Fruit fly (Drosophila melanogaster) whole organism, pupa: ENCODE measurements around the gene prt.
A peak's percentile ranks its signal among the peaks of the same experiment; 100 is the strongest.

Source experiments
- CG10348 ChIP-seq: fragments of 200-800 bp; sonication (Bioruptor generic); IDR thresholded peaks from 2 replicates; pipeline ENCODE4 v1.3.6; 2022; ENCODE audit warnings: missing biosample characterization, missing genetic modification characterization
- CG12605 ChIP-seq: fragments of 200-800 bp; sonication (Bioruptor generic); IDR thresholded peaks from 2 replicates; pipeline ENCODE4 v1.3.6; 2022; ENCODE audit warnings: missing biosample characterization, missing genetic modification characterization
- CG13204 ChIP-seq: fragments of 200-800 bp; sonication (Bioruptor generic); optimal IDR thresholded peaks from 2 replicates; lab custom pipeline; 2018; ENCODE audit warnings: missing biosample characterization, mild to moderate bottlenecking, missing genetic modification characterization, moderate library complexity
- CG14655 ChIP-seq: fragments of 200-800 bp; sonication (Bioruptor generic); optimal IDR thresholded peaks from 3 replicates; lab custom pipeline; 2017; ENCODE audit warnings: mild to moderate bottlenecking, missing biosample characterization, missing genetic modification reagents, missing genetic modification characterization
- CG15710 ChIP-seq: fragments of 200-800 bp; sonication (Bioruptor generic); optimal IDR thresholded peaks from 2 replicates; lab custom pipeline; 2018; ENCODE audit warnings: missing biosample characterization, mild to moderate bottlenecking, missing genetic modification characterization, moderate library complexity
- CG17806 ChIP-seq: fragments of 200-800 bp; sonication (Bioruptor generic); optimal IDR thresholded peaks from 2 replicates; lab custom pipeline; 2018; ENCODE audit warnings: missing biosample characterization, mild to moderate bottlenecking, missing genetic modification characterization, moderate library complexity
- CG32121 ChIP-seq: fragments of 200-800 bp; sonication (Bioruptor generic); IDR thresholded peaks from 2 replicates; pipeline ENCODE4 v1.3.6; 2022; ENCODE audit warnings: missing biosample characterization, missing genetic modification characterization
- CG34367 ChIP-seq: fragments of 200-800 bp; sonication (Bioruptor generic); optimal IDR thresholded peaks from 2 replicates; lab custom pipeline; 2018; ENCODE audit warnings: missing biosample characterization, mild to moderate bottlenecking, missing genetic modification characterization
- CG4496 ChIP-seq: fragments of 200-800 bp; sonication (Bioruptor generic); IDR thresholded peaks from 3 replicates; pipeline ENCODE4 v1.3.6; 2022; ENCODE audit warnings: missing biosample characterization, missing genetic modification characterization
- CG8159 ChIP-seq: fragments of 200-800 bp; sonication (Bioruptor generic); optimal IDR thresholded peaks from 3 replicates; lab custom pipeline; 2018; ENCODE audit warnings: missing biosample characterization, mild to moderate bottlenecking, missing genetic modification characterization, moderate library complexity
- CG8301 ChIP-seq: fragments of 200-800 bp; sonication (Bioruptor generic); optimal IDR thresholded peaks from 2 replicates; lab custom pipeline; 2018; ENCODE audit warnings: missing biosample characterization, mild to moderate bottlenecking, missing genetic modification characterization
- CG9948 ChIP-seq: fragments of 200-800 bp; sonication (Bioruptor generic); optimal IDR thresholded peaks from 2 replicates; lab custom pipeline; 2018; ENCODE audit warnings: missing biosample characterization, mild to moderate bottlenecking, missing genetic modification characterization, moderate library complexity
- D1 ChIP-seq: fragments of 200-800 bp; sonication (Bioruptor generic); optimal IDR thresholded peaks from 2 replicates; lab custom pipeline; 2018; ENCODE audit warnings: missing biosample characterization, mild to moderate bottlenecking, missing genetic modification characterization, moderate library complexity
- EcR ChIP-seq: fragments of 200-800 bp; sonication (Bioruptor generic); optimal IDR thresholded peaks from 3 replicates; lab custom pipeline; 2019; ENCODE audit warnings: missing biosample characterization, missing genetic modification characterization, mild to moderate bottlenecking, moderate library complexity, missing genetic modification reagents
- Ets98B ChIP-seq: fragments of 200-800 bp; sonication (Bioruptor generic); IDR thresholded peaks from 2 replicates; pipeline ENCODE4 v1.3.6; 2022; ENCODE audit warnings: missing biosample characterization, missing genetic modification characterization
- Pif1A ChIP-seq: fragments of 200-800 bp; sonication (Bioruptor generic); optimal IDR thresholded peaks from 3 replicates; lab custom pipeline; 2016; ENCODE audit warnings: missing biosample characterization, missing genetic modification characterization
- Pif1B ChIP-seq: fragments of 200-800 bp; sonication (Bioruptor generic); optimal IDR thresholded peaks from 3 replicates; lab custom pipeline; 2016; ENCODE audit warnings: missing biosample characterization, missing genetic modification characterization
- Snoo ChIP-seq: fragments of 200-800 bp; sonication (Bioruptor generic); optimal IDR thresholded peaks from 3 replicates; lab custom pipeline; 2017; ENCODE audit warnings: missing biosample characterization, mild to moderate bottlenecking, missing genetic modification characterization, inconsistent platforms
- fd96Ca ChIP-seq: fragments of 200-800 bp; sonication (Bioruptor generic); IDR thresholded peaks from 3 replicates; pipeline ENCODE4 v1.3.6; 2022; ENCODE audit warnings: missing biosample characterization, missing genetic modification characterization
- gl ChIP-seq: fragments of 200-800 bp; sonication (Bioruptor generic); optimal IDR thresholded peaks from 2 replicates; lab custom pipeline; 2018; ENCODE audit warnings: missing biosample characterization, mild to moderate bottlenecking, missing genetic modification characterization
- rn ChIP-seq: fragments of 200-800 bp; sonication (Bioruptor generic); IDR thresholded peaks from 2 replicates; pipeline ENCODE4 v1.3.6; 2022; ENCODE audit warnings: missing biosample characterization, missing genetic modification characterization

prt gene

DNA sequence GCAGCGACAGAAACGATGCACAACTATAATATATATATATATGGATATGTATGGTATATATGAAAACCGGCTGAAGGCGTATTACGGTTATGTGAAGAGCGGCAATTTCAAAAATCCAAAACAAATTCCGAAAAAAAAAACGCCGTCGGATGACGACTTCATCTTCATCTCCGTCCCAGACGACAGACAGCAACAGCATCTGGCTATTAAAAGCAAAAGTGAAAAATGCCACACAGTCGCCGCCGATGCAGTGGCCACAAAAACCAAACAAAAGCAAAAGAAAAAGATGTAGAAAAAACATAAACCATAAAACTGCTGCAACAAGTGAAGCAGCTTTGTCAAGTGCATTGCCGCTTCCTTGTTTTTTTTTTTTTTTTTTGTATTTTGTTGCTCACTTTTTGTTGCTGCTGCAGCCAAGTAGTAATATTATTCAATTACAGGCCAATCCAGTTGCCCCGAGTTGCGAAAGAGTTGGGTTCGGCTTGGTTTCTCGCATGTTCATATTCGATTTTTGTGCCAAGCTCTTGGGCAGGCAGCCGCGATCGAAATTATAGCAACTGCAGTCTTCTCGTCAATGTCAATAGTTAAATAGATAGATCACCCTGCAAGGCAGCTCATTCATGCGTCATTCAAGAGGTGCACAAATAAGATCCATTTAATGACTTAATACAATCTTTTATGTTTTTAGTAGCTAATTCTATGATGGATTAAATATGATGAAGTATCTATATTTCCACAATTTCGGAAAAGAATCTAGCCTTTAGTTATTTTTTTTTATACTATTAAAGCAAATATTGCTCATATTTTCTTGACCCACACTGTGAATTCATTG is 36.0 kb upstream of the prt start:
- TF ChIP-seq CG4496 (GFP tag; lab: Robert Waterston, UW) (peak; percentile 79; the same call in 2 of the 3 replicates), CG10348 (no peak), CG13204 (GFP tag; lab: Kevin White, UChicago) (no peak), Ets98B (GFP tag; lab: Robert Waterston, UW) (peak; percentile 77), Pif1B (peak; percentile 35), CG9948 (tag; lab: Kevin White, UChicago) (no peak), CG17806 (no peak), rn (no peak), Snoo (no peak), CG12605 (GFP tag; lab: Robert Waterston, UW) (peak; percentile 22; the same call in 1 of the 2 replicates), CG8159 (tag; lab: Kevin White, UChicago) (no peak), gl (tag; lab: Kevin White, UChicago) (no peak), D1 (tag; lab: Kevin White, UChicago) (no peak), CG8301 (peak; percentile 6), EcR (GFP tag; lab: Kevin White, UChicago) (no peak), CG15710 (no peak), CG34367 (tag; lab: Kevin White, UChicago) (no peak), Pif1A (GFP tag; lab: Kevin White, UChicago) (peak; percentile 21), CG14655 (GFP tag; lab: Kevin White, UChicago) (no peak), CG32121 (GFP tag; lab: Robert Waterston, UW) (no peak; the same call in 1 of the 2 replicates), fd96Ca (GFP tag; lab: Robert Waterston, UW) (peak; percentile 54; the same call in 2 of the 3 replicates)

DNA sequence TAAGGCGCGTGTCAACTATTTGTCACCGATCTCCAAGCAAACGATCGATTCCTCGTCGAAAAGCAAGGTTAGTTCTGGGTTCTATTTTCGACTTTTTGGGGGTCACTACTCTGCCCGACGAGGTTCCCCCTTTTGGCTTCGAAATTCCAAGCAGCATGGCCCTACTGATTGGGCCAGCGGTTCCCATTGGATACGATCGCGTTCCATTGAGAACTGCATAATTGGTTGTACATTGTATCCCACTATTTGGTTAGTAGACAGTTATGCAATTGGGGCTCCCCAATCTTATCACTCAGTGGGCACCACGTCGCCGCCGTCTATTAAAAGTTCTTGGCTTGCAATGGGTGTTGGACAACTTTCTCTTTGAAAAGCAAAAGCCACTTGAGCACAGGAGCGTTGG is 34.9 kb upstream of the prt start:
- no peak for TF ChIP-seq CG34367 (tag; lab: Kevin White, UChicago)
- no peak for TF ChIP-seq CG8159 (tag; lab: Kevin White, UChicago)
- no peak for TF ChIP-seq fd96Ca (GFP tag; lab: Robert Waterston, UW)
- TF ChIP-seq CG17806 = no peak
- no peak for TF ChIP-seq Pif1B
- no peak for TF ChIP-seq gl (tag; lab: Kevin White, UChicago)
- TF ChIP-seq Ets98B (GFP tag; lab: Robert Waterston, UW) = no peak
- no peak for TF ChIP-seq CG32121 (GFP tag; lab: Robert Waterston, UW)
- TF ChIP-seq CG14655 (GFP tag; lab: Kevin White, UChicago) = no peak
- TF ChIP-seq D1 (tag; lab: Kevin White, UChicago) = no peak
- no peak for TF ChIP-seq CG9948 (tag; lab: Kevin White, UChicago)
- TF ChIP-seq CG15710 = no peak
- no peak for TF ChIP-seq Snoo
- no peak for TF ChIP-seq EcR (GFP tag; lab: Kevin White, UChicago)
- TF ChIP-seq, all 21 proteins: peak for 0

DNA sequence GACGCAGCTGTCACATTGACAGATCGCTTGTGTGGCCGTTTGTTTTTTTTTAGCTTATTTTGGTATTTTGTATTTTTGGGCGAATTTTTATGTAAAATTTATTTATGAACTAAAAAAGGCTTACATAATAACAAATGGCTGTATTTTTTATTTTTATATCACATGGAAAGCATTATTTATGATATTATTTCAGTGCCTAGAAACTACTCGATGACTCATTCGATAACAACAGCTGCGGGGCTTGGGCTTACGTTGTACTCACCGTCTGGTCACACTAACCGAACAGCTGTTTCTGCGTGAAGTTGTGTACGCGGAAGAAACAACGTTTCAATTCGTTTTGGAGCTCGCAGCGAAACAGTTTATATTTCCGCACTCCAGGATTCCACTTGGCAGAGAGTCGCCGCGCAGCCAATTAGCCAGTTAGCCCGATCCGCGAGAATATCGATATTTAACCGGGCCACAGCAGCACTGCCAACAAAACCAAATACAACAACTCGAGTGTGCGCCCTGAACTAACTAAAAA is 34.2 kb upstream of the prt start, which contains the start of the genes Hmgcr and Rpn9:
Hmgcr (plus strand) TSS at position 335 of the 523 bp plus-strand sequence.
Rpn9 (minus strand) TSS at position 473 of the 523 bp plus-strand sequence.
- TF ChIP-seq CG12605 (GFP tag; lab: Robert Waterston, UW) (no peak), Ets98B (GFP tag; lab: Robert Waterston, UW) (peak; percentile 11; the same call in 1 of the 2 replicates)
- TF ChIP-seq, all 21 proteins: peak for 1

dm6 chr3R:23732533-23732932 is 33.7 kb upstream of the prt start:
- TF ChIP-seq CG8159 (tag; lab: Kevin White, UChicago) = no peak
- no peak for TF ChIP-seq Pif1B
- TF ChIP-seq CG9948 (tag; lab: Kevin White, UChicago) = no peak
- no peak for TF ChIP-seq CG17806

DNA sequence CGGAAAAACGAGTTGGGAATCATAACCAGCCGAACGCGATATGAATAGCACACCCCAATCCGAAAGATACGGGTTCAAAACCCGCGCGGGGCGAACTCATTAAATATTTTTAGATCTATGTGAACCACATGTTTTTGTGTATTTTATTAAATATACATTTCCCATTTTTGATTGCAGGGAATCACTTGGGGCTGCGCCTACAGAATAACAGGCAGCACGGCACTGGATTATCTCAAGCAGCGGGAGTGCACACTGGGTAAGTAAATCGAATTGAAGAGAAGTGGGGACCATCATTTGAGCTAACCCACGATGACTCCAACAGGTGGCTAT is 31.6 kb upstream of the prt start:
- TF ChIP-seq EcR (GFP tag; lab: Kevin White, UChicago) (peak; percentile 18), fd96Ca (GFP tag; lab: Robert Waterston, UW) (no peak)

DNA sequence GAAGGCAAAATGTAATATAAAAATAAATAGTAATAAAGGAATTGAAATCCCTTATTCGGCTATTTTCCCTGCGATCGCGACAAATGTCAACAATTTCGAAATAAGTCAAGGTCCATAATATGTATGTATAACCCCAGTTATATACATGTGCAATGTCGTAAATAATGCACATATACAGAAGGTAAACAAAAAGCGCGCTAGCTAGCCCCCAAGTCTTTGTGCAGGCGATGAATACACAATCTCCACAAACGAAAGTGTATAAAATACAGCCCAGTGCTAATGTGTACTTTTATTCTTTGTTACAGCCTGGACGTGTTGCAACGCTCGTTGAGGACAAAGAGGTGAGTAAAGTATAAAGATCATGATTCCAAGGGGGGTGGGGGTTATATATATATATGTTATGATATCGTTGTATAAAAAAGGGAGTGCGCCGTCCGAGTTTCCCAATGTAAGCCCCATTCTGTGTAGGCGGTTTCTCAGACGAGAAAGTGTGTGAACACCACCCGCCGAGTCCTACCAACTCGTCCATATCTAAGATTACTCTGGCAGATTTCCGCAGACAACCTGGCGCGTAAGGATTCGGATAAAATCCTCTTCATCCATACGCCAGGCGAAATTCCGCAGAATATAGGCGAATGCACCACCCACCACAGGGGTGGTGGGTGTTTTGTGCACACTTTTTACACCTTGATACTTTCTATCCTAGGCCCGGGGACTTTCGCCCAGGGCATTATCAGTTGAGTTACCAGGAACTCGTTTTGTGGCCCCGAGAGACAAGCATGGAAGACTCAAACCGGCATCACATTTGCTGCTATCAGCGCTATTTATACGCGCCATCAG is 31.0 kb upstream of the prt start:
- TF ChIP-seq CG4496 (GFP tag; lab: Robert Waterston, UW) (peak; percentile 84), CG14655 (GFP tag; lab: Kevin White, UChicago) (peak; percentile 45), rn (no peak), EcR (GFP tag; lab: Kevin White, UChicago) (peak; percentile 54), CG34367 (tag; lab: Kevin White, UChicago) (no peak), fd96Ca (GFP tag; lab: Robert Waterston, UW) (peak; percentile 51; the same call in 2 of the 3 replicates), Pif1B (no peak), CG13204 (GFP tag; lab: Kevin White, UChicago) (peak; percentile 54), CG8301 (peak; percentile 39), CG17806 (no peak), CG9948 (tag; lab: Kevin White, UChicago) (no peak), Snoo (peak; percentile 40), CG10348 (no peak), Ets98B (GFP tag; lab: Robert Waterston, UW) (peak; percentile 61), gl (tag; lab: Kevin White, UChicago) (peak; percentile 38), CG15710 (peak; percentile 6), CG8159 (tag; lab: Kevin White, UChicago) (peak; percentile 21), D1 (tag; lab: Kevin White, UChicago) (no peak), CG32121 (GFP tag; lab: Robert Waterston, UW) (peak; percentile 57), Pif1A (GFP tag; lab: Kevin White, UChicago) (no peak), CG12605 (GFP tag; lab: Robert Waterston, UW) (peak; percentile 62)
